Fruit fly (Drosophila melanogaster): ENCODE measurements around the gene CG13950.
A peak's percentile ranks its signal among the peaks of the same experiment; 100 is the strongest.

DNA sequence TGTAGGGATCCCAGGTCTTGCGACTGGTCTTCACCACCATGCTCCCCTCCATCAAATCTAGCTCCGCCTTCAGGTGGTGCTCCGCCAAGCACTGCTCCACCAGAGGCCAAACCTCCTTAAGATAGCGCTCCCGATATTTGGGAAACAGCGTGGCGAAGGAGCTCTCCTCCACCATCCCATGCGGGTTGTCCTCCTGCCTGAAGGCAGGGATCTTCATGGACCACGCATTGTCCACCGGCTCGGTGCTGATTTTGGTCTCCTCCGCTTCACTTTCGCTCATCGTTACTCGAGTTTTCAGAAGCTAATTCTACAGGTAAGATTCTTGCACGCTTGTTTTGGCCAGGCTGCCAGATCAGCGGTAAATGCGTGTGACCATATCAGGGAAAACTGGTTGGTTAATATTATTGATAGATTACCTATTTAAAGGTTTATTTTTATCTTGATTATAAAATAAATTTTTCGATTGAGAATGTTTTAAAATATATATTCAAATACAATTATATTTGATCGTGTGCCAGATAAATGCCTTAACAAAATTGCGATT, 9.6 kb downstream of the CG13950 start, which contains the start of gene dbe:
- TF ChIP-seq CG7045 (GFP tag; optimal IDR thresholded peaks at IDR 0.05) (no peak), Mnt (GFP tag; optimal IDR thresholded peaks at IDR 0.05) (peak; percentile 55), CG12768 (GFP tag; optimal IDR thresholded peaks at IDR 0.05) (no peak), cnc (optimal IDR thresholded peaks at IDR 0.05) (no peak), CG33017 (tag; optimal IDR thresholded peaks at IDR 0.05) (peak; percentile 18), CG14711 (tag; optimal IDR thresholded peaks at IDR 0.05) (peak; percentile 24), CG7101 (tag; optimal IDR thresholded peaks at IDR 0.05) (peak; percentile 7), CG5204 (GFP tag; optimal IDR thresholded peaks at IDR 0.05) (no peak), tj (GFP tag; optimal IDR thresholded peaks at IDR 0.05) (no peak)

Measured in whole organism, adult.